Worm (Caenorhabditis elegans): ENCODE results near the gene fbxb-77.

DNA sequence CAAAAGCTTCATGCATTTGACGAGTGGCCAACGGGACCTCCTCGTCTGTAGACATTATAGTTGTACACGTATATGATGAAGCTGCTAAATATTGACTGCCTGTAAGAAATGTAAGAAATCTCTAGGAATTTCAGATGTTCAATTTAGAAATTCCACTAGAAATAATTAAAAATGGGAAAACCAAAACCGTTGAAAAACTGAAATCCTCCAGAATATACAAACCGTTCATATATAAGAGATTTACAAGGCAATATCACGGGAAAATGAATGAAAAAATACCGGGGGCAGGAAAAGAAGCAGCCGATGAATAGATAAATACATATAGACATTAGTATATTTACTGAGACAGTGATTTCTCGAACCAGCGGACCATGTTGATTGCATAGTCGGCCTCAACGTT is 46.5 kb upstream of the fbxb-77 start, which contains the start of gene dpf-7:
- TF ChIP-seq tbx-11 (GFP tag; IDR thresholded peaks at IDR 0.05) (no peak), ama-1 (optimal IDR thresholded peaks at IDR 0.05) (no peak), flt-1 (GFP tag; IDR thresholded peaks at IDR 0.05) (no peak)

All from whole organism, early embryonic.